Worm (Caenorhabditis elegans) whole organism, mixed stage, embryonic: ENCODE measurements around the gene str-14.

Experiments
- lin-32 ChIP-seq: fragments of 200-800 bp; sonication (Bioruptor generic); optimal IDR thresholded peaks from 2 replicates; lab custom pipeline; 2018; ENCODE audit warnings: mild to moderate bottlenecking, missing genetic modification characterization, missing compliant biosample characterization
- mep-1 ChIP-seq: fragments of 150-350 bp; optimal IDR thresholded peaks from 2 replicates; lab custom pipeline; 2017; ENCODE audit warnings: missing biosample characterization, missing genetic modification reagents, missing genetic modification characterization, inconsistent platforms

- TF ChIP-seq mep-1 (tag; lab: Kevin White, UChicago) (no peak), lin-32 (GFP tag; lab: Kevin White, UChicago) (no peak)
These were observed 28.7 kb upstream of the str-14 start, which contains the start of gene srh-139 for ce11 chrV:16483681-16484080.
